Worm (Caenorhabditis elegans) whole organism, L4 larva: Measurements from ENCODE around the gene T23C6.4.

Experiments
- F26F4.8 ChIP-seq: fragments of 200-800 bp; sonication (Bioruptor generic); conservative IDR thresholded peaks from 2 replicates; pipeline ENCODE4 v1.3.6; 2022; ENCODE audit warnings: missing genetic modification characterization, missing compliant biosample characterization
- F37D6.2 ChIP-seq: sonication (generic microtip); optimal IDR thresholded peaks from 2 replicates; lab custom pipeline; 2016; ENCODE audit warnings: mild to moderate bottlenecking, missing genetic modification characterization, missing compliant biosample characterization
- F49E8.2 ChIP-seq: sonication (generic microtip); optimal IDR thresholded peaks from 2 replicates; lab custom pipeline; 2016; ENCODE audit warnings: missing compliant biosample characterization, mild to moderate bottlenecking, missing genetic modification characterization, borderline replicate concordance
- T26A8.4 ChIP-seq: fragments of 200-800 bp; sonication (Bioruptor generic); IDR thresholded peaks from 2 replicates; pipeline ENCODE4 v1.3.6; 2022; ENCODE audit warnings: missing genetic modification characterization, missing compliant biosample characterization
- Y5F2A.4 ChIP-seq: fragments of 200-800 bp; sonication (Bioruptor generic); optimal IDR thresholded peaks from 2 replicates; lab custom pipeline; 2018; ENCODE audit warnings: mild to moderate bottlenecking, missing genetic modification characterization, missing compliant biosample characterization
- Y75B8A.6 ChIP-seq: fragments of 200-800 bp; sonication (Bioruptor generic); IDR thresholded peaks from 2 replicates; pipeline ENCODE4 v1.3.6; 2022; ENCODE audit warnings: missing genetic modification reagents, missing genetic modification characterization, missing compliant biosample characterization
- aha-1 ChIP-seq: fragments of 150-350 bp; peaks from one replicate; lab custom pipeline; 2014; ENCODE audit warnings: missing biosample characterization, missing genetic modification characterization
- ama-1 ChIP-seq: fragments of 150-350 bp; optimal IDR thresholded peaks from 2 replicates; lab custom pipeline; 2014; ENCODE audit warnings: inconsistent platforms, mixed read lengths
- attf-4 ChIP-seq: sonication (generic microtip); optimal IDR thresholded peaks from 3 replicates; lab custom pipeline; 2017; ENCODE audit warnings: missing biosample characterization, missing genetic modification characterization
- ceh-44 ChIP-seq: fragments of 200-800 bp; sonication (Bioruptor generic); IDR thresholded peaks from 2 replicates; pipeline ENCODE4 v1.3.6; 2022; ENCODE audit warnings: missing genetic modification reagents, missing genetic modification characterization, missing compliant biosample characterization
- cey-2 ChIP-seq: sonication (generic microtip); optimal IDR thresholded peaks from 3 replicates; lab custom pipeline; 2017; ENCODE audit warnings: missing genetic modification characterization, mild to moderate bottlenecking, missing compliant biosample characterization, antibody characterized with exemption, borderline replicate concordance; ENCODE audit not compliant: insufficient read depth
- daf-12 ChIP-seq: fragments of 150-350 bp; optimal IDR thresholded peaks from 2 replicates; lab custom pipeline; 2014; ENCODE audit warnings: missing biosample characterization, missing genetic modification reagents, missing genetic modification characterization
- daf-16 ChIP-seq, 3 experiments: sonication (generic microtip); optimal IDR thresholded peaks; 2 replicates each; lab custom pipeline; 2016 to 2017; ENCODE audit warnings: missing genetic modification characterization in 3 of 3, missing genetic modification reagents in 3 of 3, mild to moderate bottlenecking in 2 of 3, missing compliant biosample characterization in 2 of 3, missing biosample characterization in 1 of 3, moderate library complexity in 1 of 3
- dmd-6 ChIP-seq: fragments of 200-800 bp; sonication (Bioruptor generic); IDR thresholded peaks from 2 replicates; pipeline ENCODE4 v1.3.6; 2022; ENCODE audit warnings: missing genetic modification reagents, missing genetic modification characterization, missing compliant biosample characterization
- dve-1 ChIP-seq: sonication (generic microtip); optimal IDR thresholded peaks from 2 replicates; lab custom pipeline; 2017; ENCODE audit warnings: antibody characterized with exemption, mild to moderate bottlenecking, missing genetic modification characterization, missing compliant biosample characterization; ENCODE audit not compliant: insufficient read depth
- gei-8 ChIP-seq: fragments of 200-800 bp; sonication (Bioruptor generic); optimal IDR thresholded peaks from 2 replicates; lab custom pipeline; 2018; ENCODE audit warnings: mild to moderate bottlenecking, missing genetic modification characterization, missing compliant biosample characterization
- hif-1 ChIP-seq, 2 experiments: sonication (generic microtip); optimal IDR thresholded peaks; 2 replicates each; lab custom pipeline; 2016 to 2017; ENCODE audit warnings: missing compliant biosample characterization in 2 of 2, missing genetic modification characterization in 2 of 2, missing genetic modification reagents in 2 of 2, missing genotype in 2 of 2, mild to moderate bottlenecking in 1 of 2
- hlh-11 ChIP-seq: fragments of 200-800 bp; sonication (Bioruptor generic); optimal IDR thresholded peaks from 2 replicates; lab custom pipeline; 2018; ENCODE audit warnings: mild to moderate bottlenecking, missing genetic modification characterization, missing compliant biosample characterization
- hmg-1.1 ChIP-seq: fragments of 200-800 bp; sonication (Bioruptor generic); IDR thresholded peaks from 2 replicates; pipeline ENCODE4 v1.3.6; 2022; ENCODE audit warnings: missing genetic modification reagents, missing genetic modification characterization, missing compliant biosample characterization
- jun-1 ChIP-seq: fragments of 150-350 bp; optimal IDR thresholded peaks from 2 replicates; lab custom pipeline; 2014; ENCODE audit warnings: missing biosample characterization, missing genetic modification reagents, missing genetic modification characterization
- lim-7 ChIP-seq: fragments of 200-800 bp; sonication (Bioruptor generic); IDR thresholded peaks from 2 replicates; pipeline ENCODE4 v1.3.6; 2022; ENCODE audit warnings: missing genetic modification characterization, missing compliant biosample characterization
- lin-1 ChIP-seq: fragments of 200-800 bp; sonication (Bioruptor generic); IDR thresholded peaks from 2 replicates; pipeline ENCODE4 v1.3.6; 2022; ENCODE audit warnings: missing genetic modification reagents, missing genetic modification characterization, missing compliant biosample characterization
- lsy-2 ChIP-seq, 2 experiments: fragments of 150-350 bp in 1 of 2; sonication (generic microtip) in 1 of 2; optimal IDR thresholded peaks; 2 replicates each; lab custom pipeline; 2014 to 2017; ENCODE audit warnings: missing biosample characterization in 2 of 2, missing genetic modification characterization in 2 of 2
- madf-9 ChIP-seq: fragments of 200-800 bp; sonication (Bioruptor generic); conservative IDR thresholded peaks from 2 replicates; pipeline ENCODE4 v1.3.6; 2022; ENCODE audit warnings: missing genetic modification reagents, missing genetic modification characterization, missing compliant biosample characterization
- mdt-29 ChIP-seq: fragments of 200-800 bp; sonication (Bioruptor generic); IDR thresholded peaks from 2 replicates; pipeline ENCODE4 v1.3.6; 2022; ENCODE audit warnings: missing genetic modification reagents, missing genetic modification characterization, missing compliant biosample characterization
- mes-2 ChIP-seq: sonication (generic microtip); optimal IDR thresholded peaks from 2 replicates; lab custom pipeline; 2016; ENCODE audit warnings: missing genotype, mild to moderate bottlenecking, missing genetic modification characterization, missing compliant biosample characterization; ENCODE audit not compliant: poor library complexity, severe bottlenecking
- mxl-3 ChIP-seq: fragments of 200-800 bp; sonication (Bioruptor generic); optimal IDR thresholded peaks from 2 replicates; lab custom pipeline; 2018; ENCODE audit warnings: mild to moderate bottlenecking, missing genetic modification characterization, missing compliant biosample characterization
- nhr-102 ChIP-seq: sonication (generic microtip); optimal IDR thresholded peaks from 2 replicates; lab custom pipeline; 2016; ENCODE audit warnings: mild to moderate bottlenecking, missing genetic modification characterization, moderate library complexity, missing compliant biosample characterization
- nhr-111 ChIP-seq: fragments of 200-800 bp; sonication (Bioruptor generic); optimal IDR thresholded peaks from 2 replicates; lab custom pipeline; 2018; ENCODE audit warnings: mild to moderate bottlenecking, missing genetic modification characterization, missing compliant biosample characterization
- nhr-25 ChIP-seq: sonication (generic microtip); optimal IDR thresholded peaks from 2 replicates; lab custom pipeline; 2017; ENCODE audit warnings: missing genetic modification characterization, mild to moderate bottlenecking, missing compliant biosample characterization, antibody characterized with exemption, moderate library complexity, borderline replicate concordance; ENCODE audit not compliant: insufficient read depth
- nhr-28 ChIP-seq: fragments of 150-350 bp; optimal IDR thresholded peaks from 2 replicates; lab custom pipeline; 2014; ENCODE audit warnings: missing biosample characterization, missing genetic modification characterization
- nhr-41 ChIP-seq: fragments of 200-800 bp; sonication (Bioruptor generic); IDR thresholded peaks from 2 replicates; pipeline ENCODE4 v1.3.6; 2022; ENCODE audit warnings: missing genetic modification reagents, missing genetic modification characterization, missing compliant biosample characterization
- nhr-42 ChIP-seq: fragments of 200-800 bp; sonication (Bioruptor generic); IDR thresholded peaks from 2 replicates; pipeline ENCODE4 v1.3.6; 2022; ENCODE audit warnings: missing genetic modification characterization, missing compliant biosample characterization
- nhr-6 ChIP-seq: fragments of 150-350 bp; optimal IDR thresholded peaks from 2 replicates; lab custom pipeline; 2014; ENCODE audit warnings: missing biosample characterization, missing genetic modification characterization
- pqm-1 ChIP-seq: sonication (generic microtip); optimal IDR thresholded peaks from 2 replicates; lab custom pipeline; 2017; ENCODE audit warnings: missing biosample characterization, missing genetic modification characterization
- rbr-2 ChIP-seq: sonication (generic microtip); optimal IDR thresholded peaks from 2 replicates; lab custom pipeline; 2016; ENCODE audit warnings: missing genotype, missing genetic modification characterization, missing compliant biosample characterization
- skn-1 ChIP-seq: fragments of 150-350 bp; optimal IDR thresholded peaks from 2 replicates; lab custom pipeline; 2014; ENCODE audit warnings: missing biosample characterization, missing genetic modification characterization
- tag-97 ChIP-seq: fragments of 200-800 bp; sonication (Bioruptor generic); IDR thresholded peaks from 2 replicates; pipeline ENCODE4 v1.3.6; 2022; ENCODE audit warnings: missing genetic modification characterization, missing compliant biosample characterization
- tra-1 ChIP-seq: fragments of 200-800 bp; sonication (Bioruptor generic); IDR thresholded peaks from 2 replicates; pipeline ENCODE4 v1.3.6; 2022; ENCODE audit warnings: missing genetic modification reagents, missing genetic modification characterization, missing compliant biosample characterization
- ztf-7 ChIP-seq: fragments of 150-350 bp; optimal IDR thresholded peaks from 2 replicates; lab custom pipeline; 2014; ENCODE audit warnings: missing biosample characterization, missing genetic modification characterization

Gene T23C6.4

ce11 chrX:17195080-17195479 lies 45.4 kb upstream of the T23C6.4 start, which contains the start of gene B0302.5:
TSS of gene B0302.5 (minus strand) at chrX:17195137.
- TF ChIP-seq daf-16 (GFP tag; optimal IDR thresholded peaks at IDR 0.05; lab: Kevin White, UChicago) (no peak), daf-16 (tag; optimal IDR thresholded peaks at IDR 0.05; lab: Kevin White, UChicago) (peak; percentile 73), skn-1 (tag; lab: Kevin White, UChicago) (no peak), nhr-28 (tag; lab: Kevin White, UChicago) (peak; percentile 52), pqm-1 (peak; percentile 84), nhr-41 (0 out of 2 replicates have a peak, but pooled peaks have one; percentile 31), hlh-11 (tag; lab: Kevin White, UChicago) (peak; percentile 56), ztf-7 (tag; lab: Kevin White, UChicago) (no peak), nhr-6 (tag; lab: Kevin White, UChicago) (peak; percentile 9), dve-1 (tag; lab: Kevin White, UChicago) (peak; percentile 19), F37D6.2 (tag; lab: Kevin White, UChicago) (no peak), nhr-42 (0 out of 2 replicates have a peak, but pooled peaks have one; percentile 12), dmd-6 (GFP tag; lab: Robert Waterston, UW) (peak; percentile 61; the same call in 1 of the 2 replicates)

- TF ChIP-seq cey-2, result no peak
- no peak for TF ChIP-seq nhr-111 (GFP tag; lab: Kevin White, UChicago)
- TF ChIP-seq T26A8.4 (GFP tag; lab: Robert Waterston, UW), result no peak
- TF ChIP-seq F37D6.2 (tag; lab: Kevin White, UChicago), result no peak
- TF ChIP-seq gei-8 (GFP tag; lab: Kevin White, UChicago), result no peak
- TF ChIP-seq Y5F2A.4 (GFP tag; lab: Kevin White, UChicago), result no peak
- TF ChIP-seq F26F4.8 (GFP tag; lab: Robert Waterston, UW), result no peak
- no peak for TF ChIP-seq daf-16 (GFP tag; optimal IDR thresholded peaks at IDR 0.05; lab: Kevin White, UChicago)
- TF ChIP-seq daf-16 (tag; optimal IDR thresholded peaks at IDR 0.05; lab: Kevin White, UChicago), result peak; percentile 51
- no peak for TF ChIP-seq hmg-1.1 (GFP tag; lab: Robert Waterston, UW)
- TF ChIP-seq ceh-44 (GFP tag; lab: Robert Waterston, UW), result no peak
- TF ChIP-seq daf-12, result no peak
- no peak for TF ChIP-seq hif-1 (tag; optimal IDR thresholded peaks at IDR 0.05; lab: Kevin White, UChicago)
- no peak for TF ChIP-seq ama-1 (lab: Kevin White, UChicago)
- no peak for TF ChIP-seq lsy-2 (tag; optimal IDR thresholded peaks at IDR 0.05; lab: Kevin White, UChicago)
- TF ChIP-seq nhr-102 (tag; lab: Kevin White, UChicago), result no peak
- TF ChIP-seq aha-1, result peak; percentile 96
- TF ChIP-seq hlh-11 (tag; lab: Kevin White, UChicago), result peak; percentile 55
- TF ChIP-seq tag-97, result no peak
- no peak for TF ChIP-seq mdt-29 (GFP tag; lab: Robert Waterston, UW)
- peak; percentile 75 for TF ChIP-seq pqm-1
- TF ChIP-seq lin-1 (GFP tag; lab: Robert Waterston, UW), result no peak
- TF ChIP-seq mxl-3, result peak; percentile 23
- TF ChIP-seq lim-7 (GFP tag; lab: Robert Waterston, UW), result no peak
- TF ChIP-seq mes-2, result peak; percentile 25
- TF ChIP-seq madf-9 (GFP tag; lab: Robert Waterston, UW), result no peak
- TF ChIP-seq dmd-6 (GFP tag; lab: Robert Waterston, UW), result peak; percentile 80
- TF ChIP-seq nhr-25 (tag; lab: Kevin White, UChicago), result no peak
- TF ChIP-seq rbr-2 (tag; lab: Kevin White, UChicago), result no peak
- peak; percentile 33 for TF ChIP-seq dve-1 (tag; lab: Kevin White, UChicago)
- no peak for TF ChIP-seq jun-1 (tag; lab: Kevin White, UChicago)
- no peak for TF ChIP-seq F49E8.2 (tag; lab: Kevin White, UChicago)
- TF ChIP-seq Y75B8A.6 (GFP tag; lab: Robert Waterston, UW), result no peak
- peak; percentile 66; the same call in 1 of the 2 replicates for TF ChIP-seq tra-1
- TF ChIP-seq attf-4 (tag; lab: Kevin White, UChicago), result no peak
- TF ChIP-seq nhr-28 (tag; lab: Kevin White, UChicago), result peak; percentile 53
- TF ChIP-seq, all 104 proteins: peak for 10
Observed at ce11 chrX:17185696-17186430, 36.1 kb upstream of the T23C6.4 start, which contains the start of gene sid-3. TSS of gene sid-3 (plus strand) at chrX:17186380.
